Fruit fly (Drosophila melanogaster) whole organism, prepupa: ENCODE results near the gene Vps16A.
A peak's percentile ranks its signal among the peaks of the same experiment; 100 is the strongest.

Source experiments
- Blimp-1 ChIP-seq: fragments of 200-800 bp; sonication (Bioruptor generic); optimal IDR thresholded peaks from 3 replicates; lab custom pipeline; 2017; ENCODE audit warnings: missing biosample characterization, missing genetic modification characterization, mild to moderate bottlenecking, moderate library complexity, missing genetic modification reagents
- CG10631 ChIP-seq: fragments of 200-800 bp; sonication (Bioruptor generic); optimal IDR thresholded peaks from 2 replicates; lab custom pipeline; 2016; ENCODE audit warnings: missing biosample characterization, missing genetic modification characterization
- CG10669 ChIP-seq: fragments of 200-800 bp; sonication (Bioruptor generic); optimal IDR thresholded peaks from 3 replicates; lab custom pipeline; 2018; ENCODE audit warnings: missing biosample characterization, mild to moderate bottlenecking, missing genetic modification characterization, moderate library complexity
- CG11294 ChIP-seq: fragments of 200-800 bp; sonication (Bioruptor generic); IDR thresholded peaks from 2 replicates; pipeline ENCODE4 v1.3.6; 2022; ENCODE audit warnings: missing biosample characterization, missing genetic modification characterization
- CG11762 ChIP-seq: fragments of 200-800 bp; sonication (Bioruptor generic); optimal IDR thresholded peaks from 3 replicates; lab custom pipeline; 2016; ENCODE audit warnings: missing biosample characterization, missing genetic modification characterization; ENCODE audit not compliant: insufficient read depth
- CG11902 ChIP-seq: fragments of 200-800 bp; sonication (Bioruptor generic); optimal IDR thresholded peaks from 3 replicates; lab custom pipeline; 2016; ENCODE audit warnings: missing biosample characterization, missing genetic modification characterization
- CG15336 ChIP-seq: fragments of 200-800 bp; sonication (Bioruptor generic); IDR thresholded peaks from 2 replicates; pipeline ENCODE4 v1.3.6; 2022; ENCODE audit warnings: missing biosample characterization, missing genetic modification characterization
- CG1621 ChIP-seq: fragments of 200-800 bp; sonication (Bioruptor generic); optimal IDR thresholded peaks from 3 replicates; lab custom pipeline; 2018; ENCODE audit warnings: missing biosample characterization, mild to moderate bottlenecking, missing genetic modification characterization
- CG16779 ChIP-seq: fragments of 200-800 bp; sonication (Bioruptor generic); optimal IDR thresholded peaks from 3 replicates; lab custom pipeline; 2017; ENCODE audit warnings: missing biosample characterization, mild to moderate bottlenecking, missing genetic modification characterization
- CG3032 ChIP-seq: fragments of 200-800 bp; optimal IDR thresholded peaks from 2 replicates; lab custom pipeline; 2019; ENCODE audit warnings: missing biosample characterization, mild to moderate bottlenecking, missing genetic modification characterization, moderate library complexity
- CG31627 ChIP-seq: fragments of 200-800 bp; sonication (Bioruptor generic); optimal IDR thresholded peaks from 3 replicates; lab custom pipeline; 2016; ENCODE audit warnings: missing biosample characterization, missing genetic modification characterization
- CG32006 ChIP-seq: fragments of 200-800 bp; sonication (Bioruptor generic); optimal IDR thresholded peaks from 3 replicates; lab custom pipeline; 2017; ENCODE audit warnings: missing biosample characterization, mild to moderate bottlenecking, missing genetic modification characterization
- CG34406 ChIP-seq: fragments of 200-800 bp; sonication (Bioruptor generic); optimal IDR thresholded peaks from 3 replicates; lab custom pipeline; 2016; ENCODE audit warnings: missing biosample characterization, missing genetic modification characterization
- CG3919 ChIP-seq: fragments of 200-800 bp; sonication (Bioruptor generic); optimal IDR thresholded peaks from 3 replicates; lab custom pipeline; 2016; ENCODE audit warnings: missing biosample characterization, missing genetic modification characterization
- CG4318 ChIP-seq: fragments of 200-800 bp; sonication (Bioruptor generic); optimal IDR thresholded peaks from 3 replicates; lab custom pipeline; 2017; ENCODE audit warnings: missing biosample characterization, mild to moderate bottlenecking, missing genetic modification characterization
- CG6276 ChIP-seq: fragments of 200-800 bp; sonication (Bioruptor generic); optimal IDR thresholded peaks from 2 replicates; lab custom pipeline; 2017; ENCODE audit warnings: missing biosample characterization, mild to moderate bottlenecking, missing genetic modification characterization
- CG6792 ChIP-seq: fragments of 200-800 bp; sonication (Bioruptor generic); optimal IDR thresholded peaks from 3 replicates; lab custom pipeline; 2016; ENCODE audit warnings: missing biosample characterization, missing genetic modification characterization
- CG6808 ChIP-seq: fragments of 200-800 bp; sonication (Bioruptor generic); optimal IDR thresholded peaks from 3 replicates; lab custom pipeline; 2017; ENCODE audit warnings: missing biosample characterization, missing genetic modification characterization, mild to moderate bottlenecking, moderate library complexity, missing genetic modification reagents
- CG7368 ChIP-seq: fragments of 200-800 bp; sonication (Bioruptor generic); optimal IDR thresholded peaks from 3 replicates; lab custom pipeline; 2016; ENCODE audit warnings: missing biosample characterization, missing genetic modification characterization
- CG8119 ChIP-seq: fragments of 200-800 bp; sonication (Bioruptor generic); IDR thresholded peaks from 3 replicates; pipeline ENCODE4 v1.3.6; 2022; ENCODE audit warnings: missing biosample characterization, missing genetic modification characterization
- CG8319 ChIP-seq: fragments of 200-800 bp; sonication (Bioruptor generic); optimal IDR thresholded peaks from 3 replicates; lab custom pipeline; 2016; ENCODE audit warnings: missing biosample characterization, missing genetic modification characterization
- CG8632 ChIP-seq: fragments of 200-800 bp; sonication (Bioruptor generic); optimal IDR thresholded peaks from 3 replicates; lab custom pipeline; 2016; ENCODE audit warnings: missing biosample characterization, missing genetic modification characterization
- CG9139 ChIP-seq: fragments of 200-800 bp; sonication (Bioruptor generic); optimal IDR thresholded peaks from 3 replicates; lab custom pipeline; 2017; ENCODE audit warnings: missing biosample characterization, mild to moderate bottlenecking, missing genetic modification characterization
- Eip75B ChIP-seq: fragments of 200-800 bp; sonication (Bioruptor generic); optimal IDR thresholded peaks from 3 replicates; lab custom pipeline; 2016; ENCODE audit warnings: missing biosample characterization, missing genetic modification characterization
- Eip93F ChIP-seq: fragments of 200-800 bp; sonication (Bioruptor generic); optimal IDR thresholded peaks from 2 replicates; lab custom pipeline; 2016; ENCODE audit warnings: missing biosample characterization, mild to moderate bottlenecking, missing genetic modification characterization
- Ets21C ChIP-seq: fragments of 200-800 bp; sonication (Bioruptor generic); optimal IDR thresholded peaks from 3 replicates; lab custom pipeline; 2016; ENCODE audit warnings: missing biosample characterization, missing genetic modification characterization
- Ets96B ChIP-seq: fragments of 200-800 bp; optimal IDR thresholded peaks from 2 replicates; lab custom pipeline; 2019; ENCODE audit warnings: missing biosample characterization, mild to moderate bottlenecking, missing genetic modification characterization, moderate library complexity
- Gug ChIP-seq: fragments of 200-800 bp; sonication (Bioruptor generic); IDR thresholded peaks from 2 replicates; pipeline ENCODE4 v1.3.6; 2022; ENCODE audit warnings: missing biosample characterization, missing genetic modification characterization
- Hr39 ChIP-seq: fragments of 200-800 bp; sonication (Bioruptor generic); optimal IDR thresholded peaks from 2 replicates; lab custom pipeline; 2016; ENCODE audit warnings: missing biosample characterization, missing genetic modification characterization
- Hr4 ChIP-seq: fragments of 200-800 bp; sonication (Bioruptor generic); optimal IDR thresholded peaks from 3 replicates; lab custom pipeline; 2016; ENCODE audit warnings: missing biosample characterization, missing genetic modification characterization
- Lpt ChIP-seq: fragments of 200-800 bp; sonication (Bioruptor generic); optimal IDR thresholded peaks from 3 replicates; lab custom pipeline; 2016; ENCODE audit warnings: missing biosample characterization, missing genetic modification characterization
- OdsH ChIP-seq: fragments of 200-800 bp; sonication (Bioruptor generic); optimal IDR thresholded peaks from 3 replicates; lab custom pipeline; 2016; ENCODE audit warnings: missing biosample characterization, missing genetic modification characterization
- Smox ChIP-seq: fragments of 200-800 bp; sonication (Bioruptor generic); optimal IDR thresholded peaks from 3 replicates; lab custom pipeline; 2016; ENCODE audit warnings: missing biosample characterization, missing genetic modification characterization
- Sox102F ChIP-seq: fragments of 200-800 bp; sonication (Bioruptor generic); optimal IDR thresholded peaks from 2 replicates; lab custom pipeline; 2016; ENCODE audit warnings: missing biosample characterization, mild to moderate bottlenecking, missing genetic modification characterization
- Sox15 ChIP-seq: fragments of 200-800 bp; sonication (Bioruptor generic); optimal IDR thresholded peaks from 3 replicates; lab custom pipeline; 2016; ENCODE audit warnings: missing biosample characterization, missing genetic modification characterization
- achi ChIP-seq: fragments of 200-800 bp; sonication (Bioruptor generic); optimal IDR thresholded peaks from 3 replicates; lab custom pipeline; 2016; ENCODE audit warnings: missing biosample characterization, missing genetic modification characterization
- acj6 ChIP-seq: fragments of 200-800 bp; sonication (Bioruptor generic); optimal IDR thresholded peaks from 3 replicates; lab custom pipeline; 2016; ENCODE audit warnings: missing biosample characterization, missing genetic modification characterization
- dac ChIP-seq: fragments of 200-800 bp; sonication (Bioruptor generic); optimal IDR thresholded peaks from 2 replicates; lab custom pipeline; 2017; ENCODE audit warnings: missing biosample characterization, mild to moderate bottlenecking, missing genetic modification characterization
- dsx ChIP-seq: fragments of 200-800 bp; optimal IDR thresholded peaks from 3 replicates; lab custom pipeline; 2019; ENCODE audit warnings: missing biosample characterization, mild to moderate bottlenecking, missing genetic modification characterization, moderate library complexity; ENCODE audit not compliant: poor library complexity, severe bottlenecking
- fd59A ChIP-seq: fragments of 200-800 bp; sonication (Bioruptor generic); optimal IDR thresholded peaks from 2 replicates; lab custom pipeline; 2017; ENCODE audit warnings: missing biosample characterization, mild to moderate bottlenecking, missing genetic modification characterization, missing genetic modification reagents
- fd85E ChIP-seq: fragments of 200-800 bp; sonication (Bioruptor generic); optimal IDR thresholded peaks from 3 replicates; lab custom pipeline; 2016; ENCODE audit warnings: missing biosample characterization, missing genetic modification characterization
- fkh ChIP-seq: fragments of 200-800 bp; sonication (Bioruptor generic); optimal IDR thresholded peaks from 3 replicates; lab custom pipeline; 2017; ENCODE audit warnings: missing biosample characterization, mild to moderate bottlenecking, missing genetic modification characterization, moderate library complexity
- net ChIP-seq: fragments of 200-800 bp; sonication (Bioruptor generic); optimal IDR thresholded peaks from 3 replicates; lab custom pipeline; 2016; ENCODE audit warnings: missing biosample characterization, missing genetic modification characterization
- pdm3 ChIP-seq: fragments of 200-800 bp; sonication (Bioruptor generic); optimal IDR thresholded peaks from 3 replicates; lab custom pipeline; 2016; ENCODE audit warnings: missing biosample characterization, missing genetic modification characterization
- salr ChIP-seq, 2 experiments: fragments of 200-800 bp; sonication (Bioruptor generic); optimal IDR thresholded peaks; 3 replicates each; lab custom pipeline; 2016 to 2018; ENCODE audit warnings: missing biosample characterization in 2 of 2, missing genetic modification characterization in 2 of 2, mild to moderate bottlenecking in 1 of 2
- spab ChIP-seq: fragments of 200-800 bp; sonication (Bioruptor generic); optimal IDR thresholded peaks from 2 replicates; lab custom pipeline; 2017; ENCODE audit warnings: missing biosample characterization, mild to moderate bottlenecking, missing genetic modification characterization, missing genetic modification reagents
- ss ChIP-seq, 2 experiments: fragments of 200-800 bp; sonication (Bioruptor generic); optimal IDR thresholded peaks; 2 replicates in 1 of 2; 3 replicates in 1 of 2; lab custom pipeline; 2017 to 2018; ENCODE audit warnings: mild to moderate bottlenecking in 2 of 2, missing biosample characterization in 2 of 2, missing genetic modification characterization in 2 of 2, moderate library complexity in 1 of 2
- svp ChIP-seq: fragments of 200-800 bp; sonication (Bioruptor generic); peaks from one replicate; lab custom pipeline; 2016; ENCODE audit warnings: missing biosample characterization, missing genetic modification characterization
- topi ChIP-seq: fragments of 200-800 bp; sonication (Bioruptor generic); optimal IDR thresholded peaks from 3 replicates; lab custom pipeline; 2016; ENCODE audit warnings: missing biosample characterization, missing genetic modification characterization
- vri ChIP-seq: fragments of 200-800 bp; sonication (Bioruptor generic); optimal IDR thresholded peaks from 3 replicates; lab custom pipeline; 2016; ENCODE audit warnings: missing biosample characterization, mild to moderate bottlenecking, missing genetic modification characterization

Vps16A gene

dm6 chr3R:9246879-9247621 is 19.8 kb upstream of the Vps16A start:
- TF ChIP-seq dsx (GFP tag; lab: Kevin White, UChicago) (peak; percentile 73), CG34406 (GFP tag; lab: Kevin White, UChicago) (peak; percentile 83), Hr39 (GFP tag; lab: Kevin White, UChicago) (peak; percentile 82), CG11762 (GFP tag; lab: Kevin White, UChicago) (peak; percentile 79), achi (GFP tag; lab: Kevin White, UChicago) (peak; percentile 87), CG16779 (peak; percentile 60), Sox102F (peak; percentile 93), salr (GFP tag; optimal IDR thresholded peaks at IDR 0.05; lab: Kevin White, UChicago) (peak in 1 of 2 experiments; percentile 78), pdm3 (GFP tag; lab: Kevin White, UChicago) (peak; percentile 81), CG8119 (peak; percentile 84), CG3032 (tag; lab: Kevin White, UChicago) (peak; percentile 66), fd59A (peak; percentile 33), net (GFP tag; lab: Kevin White, UChicago) (peak; percentile 61), fd85E (peak; percentile 28), CG3919 (GFP tag; lab: Kevin White, UChicago) (peak; percentile 86), Sox15 (GFP tag; lab: Kevin White, UChicago) (peak; percentile 46), CG6792 (peak; percentile 87), acj6 (peak; percentile 81), CG32006 (GFP tag; lab: Kevin White, UChicago) (peak; percentile 82), vri (GFP tag; lab: Kevin White, UChicago) (peak; percentile 81), Hr4 (peak; percentile 83), CG10669 (GFP tag; lab: Kevin White, UChicago) (peak; percentile 63), svp (GFP tag; lab: Kevin White, UChicago) (peak; percentile 96), Lpt (GFP tag; lab: Kevin White, UChicago) (peak; percentile 69), CG1621 (tag; lab: Kevin White, UChicago) (peak; percentile 54), CG10631 (GFP tag; lab: Kevin White, UChicago) (peak; percentile 82), CG7368 (GFP tag; lab: Kevin White, UChicago) (peak; percentile 58), spab (GFP tag; lab: Kevin White, UChicago) (peak; percentile 55), CG11902 (GFP tag; lab: Kevin White, UChicago) (peak; percentile 46), CG6276 (GFP tag; lab: Kevin White, UChicago) (peak; percentile 79), CG6808 (GFP tag; lab: Kevin White, UChicago) (peak; percentile 76), Ets96B (peak; percentile 71), Eip93F (GFP tag; lab: Kevin White, UChicago) (peak; percentile 68), ss (GFP tag; optimal IDR thresholded peaks at IDR 0.05; lab: Kevin White, UChicago) (peak; percentile 59 to 72), OdsH (GFP tag; lab: Kevin White, UChicago) (peak; percentile 73), topi (GFP tag; lab: Kevin White, UChicago) (peak; percentile 94), CG4318 (GFP tag; lab: Kevin White, UChicago) (peak; percentile 49), CG11294 (GFP tag; lab: Robert Waterston, UW) (no peak), Smox (peak; percentile 91), CG8632 (peak; percentile 81), fkh (peak; percentile 37), Eip75B (GFP tag; lab: Kevin White, UChicago) (peak; percentile 92), Gug (GFP tag; lab: Robert Waterston, UW) (peak; percentile 51), Blimp-1 (GFP tag; lab: Kevin White, UChicago) (peak; percentile 79), CG31627 (GFP tag; lab: Kevin White, UChicago) (peak; percentile 86), CG15336 (GFP tag; lab: Robert Waterston, UW) (peak; percentile 86), Ets21C (peak; percentile 81), dac (GFP tag; lab: Kevin White, UChicago) (peak; percentile 39), CG9139 (peak; percentile 56), CG8319 (peak; percentile 61)
